Worm (Caenorhabditis elegans) whole organism, young adult: ENCODE data around the gene pigq-1.

Source experiments
- B0019.2 ChIP-seq: fragments of 200-800 bp; sonication (Bioruptor generic); conservative IDR thresholded peaks from 2 replicates; pipeline ENCODE4 v1.3.6; 2022; ENCODE audit warnings: missing genetic modification reagents, missing genetic modification characterization, missing compliant biosample characterization
- B0035.1 ChIP-seq: sonication (generic microtip); optimal IDR thresholded peaks from 2 replicates; lab custom pipeline; 2016; ENCODE audit warnings: missing genetic modification characterization, mild to moderate bottlenecking, missing compliant biosample characterization, missing genotype, missing genetic modification reagents
- B0261.1 ChIP-seq: sonication (generic microtip); optimal IDR thresholded peaks from 2 replicates; lab custom pipeline; 2016; ENCODE audit warnings: mild to moderate bottlenecking, missing genetic modification characterization, moderate library complexity, missing compliant biosample characterization
- C06A6.2 ChIP-seq: fragments of 200-800 bp; sonication (Bioruptor generic); conservative IDR thresholded peaks from 2 replicates; pipeline ENCODE4 v1.3.6; 2022; ENCODE audit warnings: missing genetic modification characterization, missing compliant biosample characterization
- D2030.7 ChIP-seq: fragments of 200-800 bp; sonication (Bioruptor generic); IDR thresholded peaks from 2 replicates; pipeline ENCODE4 v1.3.6; 2022; ENCODE audit warnings: missing genetic modification reagents, missing genetic modification characterization, missing compliant biosample characterization
- F22D6.2 ChIP-seq: sonication (generic microtip); optimal IDR thresholded peaks from 2 replicates; lab custom pipeline; 2016; ENCODE audit warnings: mild to moderate bottlenecking, missing genetic modification characterization, missing compliant biosample characterization
- F49E8.2 ChIP-seq: sonication (generic microtip); optimal IDR thresholded peaks from 3 replicates; lab custom pipeline; 2017; ENCODE audit warnings: missing genetic modification characterization, mild to moderate bottlenecking, missing compliant biosample characterization, antibody characterized with exemption, moderate library complexity; ENCODE audit not compliant: insufficient read depth
- F52B5.7 ChIP-seq: sonication (generic microtip); optimal IDR thresholded peaks from 2 replicates; lab custom pipeline; 2016; ENCODE audit warnings: mild to moderate bottlenecking, missing genetic modification characterization, missing compliant biosample characterization
- F57A8.1 ChIP-seq: fragments of 200-800 bp; sonication (Bioruptor generic); optimal IDR thresholded peaks from 2 replicates; lab custom pipeline; 2018; ENCODE audit warnings: mild to moderate bottlenecking, missing genetic modification characterization, moderate library complexity, missing compliant biosample characterization
- F57C9.4 ChIP-seq: sonication (generic microtip); optimal IDR thresholded peaks from 2 replicates; lab custom pipeline; 2017; ENCODE audit warnings: mild to moderate bottlenecking, missing genetic modification characterization, missing compliant biosample characterization
- Y67H2A.10 ChIP-seq: fragments of 200-800 bp; sonication (Bioruptor generic); conservative IDR thresholded peaks from 2 replicates; pipeline ENCODE4 v1.3.6; 2022; ENCODE audit warnings: missing genetic modification reagents, missing genetic modification characterization, missing compliant biosample characterization
- Y79H2A.3 ChIP-seq: fragments of 200-800 bp; sonication (Bioruptor generic); conservative IDR thresholded peaks from 2 replicates; pipeline ENCODE4 v1.3.6; 2022; ENCODE audit warnings: missing genetic modification reagents, missing genetic modification characterization, missing compliant biosample characterization
- Y95B8A.8 ChIP-seq: fragments of 200-800 bp; sonication (Bioruptor generic); IDR thresholded peaks from 2 replicates; pipeline ENCODE4 v1.3.6; 2022; ENCODE audit warnings: missing genetic modification reagents, missing genetic modification characterization, missing compliant biosample characterization
- ama-1 ChIP-seq, 3 experiments: fragments of 150-350 bp in 1 of 3; sonication (generic microtip) in 2 of 3; optimal IDR thresholded peaks; 2 replicates each; lab custom pipeline; 2014 to 2018; ENCODE audit warnings: missing biosample characterization in 2 of 3, missing genetic modification characterization in 2 of 3, missing genetic modification reagents in 2 of 3
- attf-5 ChIP-seq: fragments of 200-800 bp; sonication (Bioruptor generic); optimal IDR thresholded peaks from 2 replicates; lab custom pipeline; 2018; ENCODE audit warnings: mild to moderate bottlenecking, missing genetic modification characterization, missing compliant biosample characterization
- bed-1 ChIP-seq: fragments of 200-800 bp; sonication (Bioruptor generic); IDR thresholded peaks from 2 replicates; pipeline ENCODE4 v1.3.6; 2022; ENCODE audit warnings: missing genetic modification reagents, missing genetic modification characterization, missing compliant biosample characterization
- ccch-3 ChIP-seq: fragments of 200-800 bp; sonication (Bioruptor generic); optimal IDR thresholded peaks from 2 replicates; lab custom pipeline; 2018; ENCODE audit warnings: mild to moderate bottlenecking, missing genetic modification characterization, missing compliant biosample characterization
- ceh-100 ChIP-seq: fragments of 200-800 bp; sonication (Bioruptor generic); IDR thresholded peaks from 2 replicates; pipeline ENCODE4 v1.3.6; 2022; ENCODE audit warnings: missing genetic modification reagents, missing genetic modification characterization, missing compliant biosample characterization
- ceh-91 ChIP-seq: fragments of 200-800 bp; sonication (Bioruptor generic); IDR thresholded peaks from 2 replicates; pipeline ENCODE4 v1.3.6; 2022; ENCODE audit warnings: missing genetic modification reagents, missing genetic modification characterization, missing compliant biosample characterization
- dpff-1 ChIP-seq: sonication (generic microtip); optimal IDR thresholded peaks from 2 replicates; lab custom pipeline; 2017; ENCODE audit warnings: mild to moderate bottlenecking, missing genetic modification characterization, missing compliant biosample characterization
- egl-44 ChIP-seq: fragments of 200-800 bp; sonication (Bioruptor generic); IDR thresholded peaks from 2 replicates; pipeline ENCODE4 v1.3.6; 2022; ENCODE audit warnings: missing genetic modification reagents, missing genetic modification characterization, missing compliant biosample characterization
- fkh-3 ChIP-seq: sonication (generic microtip); optimal IDR thresholded peaks from 2 replicates; lab custom pipeline; 2016; ENCODE audit warnings: mild to moderate bottlenecking, missing genetic modification characterization, missing compliant biosample characterization
- gei-17 ChIP-seq: fragments of 200-800 bp; sonication (Bioruptor generic); optimal IDR thresholded peaks from 2 replicates; lab custom pipeline; 2018; ENCODE audit warnings: mild to moderate bottlenecking, missing genetic modification characterization, missing compliant biosample characterization
- him-1 ChIP-seq: sonication (generic microtip); optimal IDR thresholded peaks from 2 replicates; lab custom pipeline; 2016; ENCODE audit warnings: missing genotype, missing genetic modification reagents, missing genetic modification characterization, missing compliant biosample characterization
- hlh-26 ChIP-seq: fragments of 200-800 bp; sonication (Bioruptor generic); conservative IDR thresholded peaks from 2 replicates; pipeline ENCODE4 v1.3.6; 2022; ENCODE audit warnings: missing genetic modification reagents, missing genetic modification characterization, missing compliant biosample characterization
- lag-1 ChIP-seq: fragments of 200-800 bp; sonication (Bioruptor generic); IDR thresholded peaks from 2 replicates; pipeline ENCODE4 v1.3.6; 2022; ENCODE audit warnings: missing genetic modification reagents, missing genetic modification characterization, missing compliant biosample characterization
- let-607 ChIP-seq, 2 experiments: fragments of 200-800 bp in 1 of 2; sonication (Bioruptor generic) in 1 of 2; sonication (generic microtip) in 1 of 2; optimal IDR thresholded peaks; 2 replicates each; lab custom pipeline; 2016 to 2018; ENCODE audit warnings: mild to moderate bottlenecking in 2 of 2, missing compliant biosample characterization in 2 of 2, missing genetic modification characterization in 2 of 2, moderate library complexity in 2 of 2, missing genotype in 1 of 2
- lir-1 ChIP-seq: fragments of 200-800 bp; sonication (Bioruptor generic); conservative IDR thresholded peaks from 2 replicates; pipeline ENCODE4 v1.3.6; 2022; ENCODE audit warnings: missing genetic modification reagents, missing genetic modification characterization, missing compliant biosample characterization
- lsl-1 ChIP-seq: fragments of 200-800 bp; sonication (Bioruptor generic); optimal IDR thresholded peaks from 2 replicates; lab custom pipeline; 2018; ENCODE audit warnings: mild to moderate bottlenecking, missing genetic modification characterization, moderate library complexity, missing compliant biosample characterization
- lsy-27 ChIP-seq: sonication (generic microtip); optimal IDR thresholded peaks from 2 replicates; lab custom pipeline; 2017; ENCODE audit warnings: missing genetic modification characterization, mild to moderate bottlenecking, missing compliant biosample characterization, antibody characterized with exemption, missing genotype, borderline replicate concordance; ENCODE audit not compliant: insufficient read depth
- madf-10 ChIP-seq: sonication (generic microtip); optimal IDR thresholded peaks from 2 replicates; lab custom pipeline; 2016; ENCODE audit warnings: mild to moderate bottlenecking, missing genetic modification characterization, missing compliant biosample characterization
- madf-3 ChIP-seq: fragments of 200-800 bp; sonication (Bioruptor generic); IDR thresholded peaks from 2 replicates; pipeline ENCODE4 v1.3.6; 2022; ENCODE audit warnings: missing genetic modification reagents, missing genetic modification characterization, missing compliant biosample characterization
- mcd-1 ChIP-seq: fragments of 200-800 bp; sonication (Bioruptor generic); IDR thresholded peaks from 2 replicates; pipeline ENCODE4 v1.3.6; 2022; ENCODE audit warnings: missing genetic modification reagents, missing genetic modification characterization, missing compliant biosample characterization
- mel-28 ChIP-seq: sonication (generic microtip); optimal IDR thresholded peaks from 2 replicates; lab custom pipeline; 2016; ENCODE audit warnings: borderline replicate concordance, mild to moderate bottlenecking, missing genetic modification characterization, missing compliant biosample characterization
- mxl-1 ChIP-seq: sonication (generic microtip); optimal IDR thresholded peaks from 2 replicates; lab custom pipeline; 2016; ENCODE audit warnings: missing genetic modification characterization, missing compliant biosample characterization
- nfya-2 ChIP-seq: fragments of 200-800 bp; sonication (Bioruptor generic); IDR thresholded peaks from 2 replicates; pipeline ENCODE4 v1.3.6; 2022; ENCODE audit warnings: missing genetic modification reagents, missing genetic modification characterization, missing compliant biosample characterization
- nfyb-1 ChIP-seq: fragments of 200-800 bp; sonication (Bioruptor generic); IDR thresholded peaks from 2 replicates; pipeline ENCODE4 v1.3.6; 2022; ENCODE audit warnings: missing genetic modification reagents, missing genetic modification characterization, missing compliant biosample characterization
- nhr-90 ChIP-seq: sonication (generic microtip); optimal IDR thresholded peaks from 2 replicates; lab custom pipeline; 2016; ENCODE audit warnings: missing genotype, mild to moderate bottlenecking, missing genetic modification characterization, missing compliant biosample characterization
- pbrm-1 ChIP-seq: fragments of 200-800 bp; sonication (Bioruptor generic); IDR thresholded peaks from 2 replicates; pipeline ENCODE4 v1.3.6; 2022; ENCODE audit warnings: missing genetic modification reagents, missing genetic modification characterization, missing compliant biosample characterization
- snpc-1.1 ChIP-seq: sonication (generic microtip); optimal IDR thresholded peaks from 2 replicates; lab custom pipeline; 2017; ENCODE audit warnings: missing genetic modification characterization, mild to moderate bottlenecking, missing compliant biosample characterization, antibody characterized with exemption, moderate library complexity, missing genotype, missing genetic modification reagents; ENCODE audit not compliant: insufficient read depth
- snpc-1.3 ChIP-seq: sonication (generic microtip); optimal IDR thresholded peaks from 2 replicates; lab custom pipeline; 2017; ENCODE audit warnings: missing genetic modification characterization, mild to moderate bottlenecking, missing compliant biosample characterization, antibody characterized with exemption, moderate library complexity, missing genotype, missing genetic modification reagents; ENCODE audit not compliant: insufficient read depth
- somi-1 ChIP-seq: fragments of 200-800 bp; sonication (Bioruptor generic); optimal IDR thresholded peaks from 2 replicates; lab custom pipeline; 2018; ENCODE audit warnings: mild to moderate bottlenecking, missing genetic modification characterization, missing compliant biosample characterization
- sptf-2 ChIP-seq: fragments of 200-800 bp; sonication (Bioruptor generic); optimal IDR thresholded peaks from 2 replicates; lab custom pipeline; 2018; ENCODE audit warnings: mild to moderate bottlenecking, missing genetic modification characterization, missing compliant biosample characterization
- tbp1 ChIP-seq: fragments of 200-800 bp; sonication (Bioruptor generic); optimal IDR thresholded peaks from 2 replicates; lab custom pipeline; 2018; ENCODE audit warnings: mild to moderate bottlenecking, missing genetic modification characterization, missing compliant biosample characterization
- tbx-9 ChIP-seq: sonication (generic microtip); optimal IDR thresholded peaks from 2 replicates; lab custom pipeline; 2016; ENCODE audit warnings: borderline replicate concordance, missing genetic modification characterization, inconsistent platforms, missing compliant biosample characterization
- ztf-18 ChIP-seq: sonication (generic microtip); optimal IDR thresholded peaks from 2 replicates; lab custom pipeline; 2016; ENCODE audit warnings: missing genotype, mild to moderate bottlenecking, missing genetic modification characterization, missing compliant biosample characterization
- ztf-26 ChIP-seq: sonication (generic microtip); optimal IDR thresholded peaks from 2 replicates; lab custom pipeline; 2017; ENCODE audit warnings: missing genetic modification characterization, missing compliant biosample characterization

pigq-1 gene

ce11 chrIV:11101383-11101782 is 45.7 kb downstream of the pigq-1 start, which contains the start of gene srlf-18:
TSS of gene srlf-18 (minus strand) at chrIV:11101483.
- TF ChIP-seq D2030.7 (GFP tag; lab: Robert Waterston, UW) (no peak), tbx-9 (no peak), ztf-18 (tag; lab: Kevin White, UChicago) (no peak), nfyb-1 (GFP tag; lab: Robert Waterston, UW) (no peak), ccch-3 (GFP tag; lab: Kevin White, UChicago) (no peak), Y67H2A.10 (no peak), lsy-27 (no peak), mel-28 (tag; lab: Kevin White, UChicago) (no peak), ceh-91 (no peak), nhr-90 (tag; lab: Kevin White, UChicago) (no peak), fkh-3 (tag; lab: Kevin White, UChicago) (no peak), snpc-1.3 (tag; lab: Kevin White, UChicago) (no peak), attf-5 (GFP tag; lab: Kevin White, UChicago) (no peak), ceh-100 (no peak), tbp1 (GFP tag; lab: Kevin White, UChicago) (no peak), lir-1 (GFP tag; lab: Robert Waterston, UW) (no peak), let-607 (tag; optimal IDR thresholded peaks at IDR 0.05; lab: Kevin White, UChicago) (no peak), Y95B8A.8 (no peak), lsl-1 (GFP tag; lab: Kevin White, UChicago) (no peak), gei-17 (GFP tag; lab: Kevin White, UChicago) (no peak)

DNA sequence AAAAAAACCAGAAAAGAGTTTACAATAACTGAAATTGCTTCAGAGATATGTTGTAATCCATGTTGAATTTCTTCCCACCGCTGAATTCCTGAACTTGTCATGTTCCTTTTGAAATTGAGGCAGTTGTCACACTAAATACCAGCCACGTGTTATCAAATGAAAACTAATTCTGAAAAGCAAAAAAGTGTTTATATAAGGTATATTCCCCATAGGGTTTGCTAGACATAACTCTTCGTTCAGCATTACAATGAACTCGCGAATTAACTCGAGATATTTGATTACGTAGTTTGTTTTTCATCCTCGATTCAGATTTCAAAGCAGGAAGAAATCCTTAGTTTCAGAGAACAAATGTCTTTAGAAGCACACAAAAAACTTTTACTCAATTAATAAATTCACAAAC is 46.8 kb downstream of the pigq-1 start, which contains the start of gene str-3:
TSS of gene str-3 (minus strand) at position 101 of the 400 bp plus-strand sequence.
- TF ChIP-seq snpc-1.1 (tag; lab: Kevin White, UChicago): no peak
- no peak for TF ChIP-seq madf-10 (tag; lab: Kevin White, UChicago)
- TF ChIP-seq F22D6.2: no peak
- no peak for TF ChIP-seq B0019.2 (GFP tag; lab: Robert Waterston, UW)
- TF ChIP-seq F49E8.2: no peak
- no peak for TF ChIP-seq ama-1 (optimal IDR thresholded peaks at IDR 0.05; lab: Kevin White, UChicago)
- TF ChIP-seq ama-1 (GFP tag; optimal IDR thresholded peaks at IDR 0.05; lab: Kevin White, UChicago): no peak
- TF ChIP-seq C06A6.2 (GFP tag; lab: Robert Waterston, UW): no peak
- TF ChIP-seq tbp1 (GFP tag; lab: Kevin White, UChicago): no peak
- TF ChIP-seq mcd-1: no peak
- no peak for TF ChIP-seq F57A8.1 (GFP tag; lab: Kevin White, UChicago)
- no peak for TF ChIP-seq F57C9.4 (tag; lab: Kevin White, UChicago)
- TF ChIP-seq somi-1 (GFP tag; lab: Kevin White, UChicago): no peak
- TF ChIP-seq Y79H2A.3 (GFP tag; lab: Robert Waterston, UW): no peak
- TF ChIP-seq hlh-26 (GFP tag; lab: Robert Waterston, UW): no peak
- no peak for TF ChIP-seq him-1 (tag; lab: Kevin White, UChicago)
- TF ChIP-seq dpff-1: no peak
- TF ChIP-seq madf-3: no peak

DNA sequence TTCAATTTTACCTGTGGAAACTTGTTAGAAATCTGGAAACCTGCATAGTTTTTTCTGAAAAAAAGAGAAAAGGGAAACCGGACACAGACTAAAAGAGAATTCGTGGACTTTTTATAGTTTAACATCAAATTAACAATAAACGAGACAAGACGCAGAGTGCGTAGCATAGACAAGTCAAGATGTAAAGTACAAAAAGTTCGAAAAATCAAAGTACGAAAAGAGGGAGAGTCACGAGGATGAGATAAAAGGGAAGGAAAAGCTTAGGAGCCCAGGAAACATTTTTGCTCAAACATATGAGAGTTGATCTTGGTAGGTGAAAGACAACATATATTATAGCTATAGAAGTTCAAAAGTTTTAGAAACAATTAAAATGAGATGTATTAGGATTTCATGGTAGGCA is 49.3 kb downstream of the pigq-1 start, which contains the start of gene M7.12:
TSS of gene M7.12 (minus strand) at position 188 of the 400 bp plus-strand sequence.
- no peak for TF ChIP-seq nfya-2 (GFP tag; lab: Robert Waterston, UW)
- no peak for TF ChIP-seq ztf-26 (tag; lab: Kevin White, UChicago)
- no peak for TF ChIP-seq let-607 (tag; optimal IDR thresholded peaks at IDR 0.05; lab: Kevin White, UChicago)
- TF ChIP-seq bed-1 (GFP tag; lab: Robert Waterston, UW): no peak
- TF ChIP-seq B0035.1 (tag; lab: Kevin White, UChicago): no peak
- no peak for TF ChIP-seq B0261.1
- no peak for TF ChIP-seq egl-44
- TF ChIP-seq mxl-1 (tag; lab: Kevin White, UChicago): no peak
- TF ChIP-seq lag-1 (GFP tag; lab: Robert Waterston, UW): no peak
- no peak for TF ChIP-seq F57A8.1 (GFP tag; lab: Kevin White, UChicago)
- TF ChIP-seq pbrm-1: no peak
- TF ChIP-seq sptf-2 (GFP tag; lab: Kevin White, UChicago): no peak
- TF ChIP-seq F52B5.7 (tag; lab: Kevin White, UChicago): no peak
